Fruit fly (Drosophila melanogaster) whole organism, embryonic: Measurements from ENCODE around the gene CG13679.

Experiments
- B-H2 ChIP-seq: fragments of 200-800 bp; sonication (Bioruptor generic); optimal IDR thresholded peaks from 2 replicates; lab custom pipeline; 2018; ENCODE audit warnings: missing biosample characterization, mild to moderate bottlenecking, missing genetic modification characterization
- CG1603 ChIP-seq: fragments of 200-800 bp; sonication (Bioruptor generic); optimal IDR thresholded peaks from 2 replicates; lab custom pipeline; 2019; ENCODE audit warnings: missing biosample characterization, mild to moderate bottlenecking, missing genetic modification characterization, moderate library complexity
- CG16813 ChIP-seq: fragments of 200-800 bp; sonication (Bioruptor generic); IDR thresholded peaks from 3 replicates; pipeline ENCODE4 v1.3.6; 2022; ENCODE audit warnings: missing biosample characterization, missing genetic modification characterization; ENCODE audit not compliant: partially characterized antibody
- CG17568 ChIP-seq: fragments of 200-800 bp; sonication (Bioruptor generic); optimal IDR thresholded peaks from 2 replicates; lab custom pipeline; 2018; ENCODE audit warnings: missing biosample characterization, mild to moderate bottlenecking, missing genetic modification characterization, moderate library complexity
- CG17829 ChIP-seq: fragments of 200-800 bp; optimal IDR thresholded peaks from 2 replicates; lab custom pipeline; 2019; ENCODE audit warnings: missing biosample characterization, mild to moderate bottlenecking, missing genetic modification characterization, moderate library complexity
- CG17912 ChIP-seq: fragments of 200-800 bp; sonication (Bioruptor generic); optimal IDR thresholded peaks from 2 replicates; lab custom pipeline; 2018; ENCODE audit warnings: missing biosample characterization, mild to moderate bottlenecking, missing genetic modification characterization
- CG18476 ChIP-seq: fragments of 200-800 bp; sonication (Bioruptor generic); optimal IDR thresholded peaks from 2 replicates; lab custom pipeline; 2016; ENCODE audit warnings: missing biosample characterization, mild to moderate bottlenecking, missing genetic modification characterization
- CG18599 ChIP-seq: fragments of 200-800 bp; sonication (Bioruptor generic); optimal IDR thresholded peaks from 3 replicates; lab custom pipeline; 2017; ENCODE audit warnings: missing biosample characterization, missing genetic modification characterization, mild to moderate bottlenecking, moderate library complexity, missing genetic modification reagents
- CG2116 ChIP-seq: fragments of 200-800 bp; sonication (Bioruptor generic); optimal IDR thresholded peaks from 3 replicates; lab custom pipeline; 2018; ENCODE audit warnings: missing biosample characterization, mild to moderate bottlenecking, missing genetic modification characterization
- CG2120 ChIP-seq: fragments of 200-800 bp; sonication (Bioruptor generic); optimal IDR thresholded peaks from 3 replicates; lab custom pipeline; 2016; ENCODE audit warnings: missing biosample characterization, missing genetic modification characterization
- CG31388 ChIP-seq: fragments of 200-800 bp; sonication (Bioruptor generic); optimal IDR thresholded peaks from 2 replicates; lab custom pipeline; 2016; ENCODE audit warnings: missing biosample characterization, missing genetic modification characterization
- CG33557 ChIP-seq: fragments of 200-800 bp; sonication (Bioruptor generic); optimal IDR thresholded peaks from 2 replicates; lab custom pipeline; 2019; ENCODE audit warnings: missing biosample characterization, mild to moderate bottlenecking, missing genetic modification characterization, moderate library complexity
- CG34224 ChIP-seq: fragments of 200-800 bp; sonication (Bioruptor generic); IDR thresholded peaks from 3 replicates; pipeline ENCODE4 v1.3.6; 2022; ENCODE audit warnings: missing biosample characterization, missing genetic modification characterization; ENCODE audit not compliant: partially characterized antibody
- CG43689 ChIP-seq: fragments of 200-800 bp; sonication (Bioruptor generic); IDR thresholded peaks from 2 replicates; pipeline ENCODE4 v1.3.6; 2022; ENCODE audit warnings: missing biosample characterization, missing genetic modification characterization
- CG4707 ChIP-seq: fragments of 200-800 bp; sonication (Bioruptor generic); optimal IDR thresholded peaks from 2 replicates; lab custom pipeline; 2018; ENCODE audit warnings: missing biosample characterization, mild to moderate bottlenecking, missing genetic modification characterization, moderate library complexity
- CG5245 ChIP-seq: fragments of 200-800 bp; sonication (Bioruptor generic); optimal IDR thresholded peaks from 3 replicates; lab custom pipeline; 2016; ENCODE audit warnings: missing biosample characterization, missing genetic modification characterization
- CG6654 ChIP-seq: fragments of 200-800 bp; sonication (Bioruptor generic); optimal IDR thresholded peaks from 2 replicates; lab custom pipeline; 2017; ENCODE audit warnings: missing biosample characterization, mild to moderate bottlenecking, missing genetic modification characterization
- CG7271 ChIP-seq: fragments of 200-800 bp; sonication (Bioruptor generic); optimal IDR thresholded peaks from 2 replicates; lab custom pipeline; 2018; ENCODE audit warnings: missing biosample characterization, mild to moderate bottlenecking, missing genetic modification characterization, moderate library complexity
- CG7839 ChIP-seq: fragments of 200-800 bp; sonication (Bioruptor generic); optimal IDR thresholded peaks from 3 replicates; lab custom pipeline; 2018; ENCODE audit warnings: missing biosample characterization, mild to moderate bottlenecking, missing genetic modification characterization, moderate library complexity
- CG9437 ChIP-seq: fragments of 200-800 bp; sonication (Bioruptor generic); optimal IDR thresholded peaks from 2 replicates; lab custom pipeline; 2018; ENCODE audit warnings: missing biosample characterization, mild to moderate bottlenecking, missing genetic modification characterization
- CG9932 ChIP-seq: fragments of 200-800 bp; sonication (Bioruptor generic); IDR thresholded peaks from 2 replicates; pipeline ENCODE4 v1.3.6; 2022; ENCODE audit warnings: missing biosample characterization, missing genetic modification characterization
- Dbx ChIP-seq: fragments of 200-800 bp; sonication (Bioruptor generic); IDR thresholded peaks from 3 replicates; pipeline ENCODE4 v1.3.6; 2022; ENCODE audit warnings: missing biosample characterization, missing genetic modification characterization
- Dref ChIP-seq: fragments of 200-800 bp; sonication (Bioruptor generic); IDR thresholded peaks from 2 replicates; pipeline ENCODE4 v1.3.6; 2022; ENCODE audit warnings: missing biosample characterization, missing genetic modification characterization
- Ets65A ChIP-seq: fragments of 200-800 bp; sonication (Bioruptor generic); peaks from one replicate; lab custom pipeline; 2016; ENCODE audit warnings: missing biosample characterization, missing genetic modification characterization
- HLHmδ ChIP-seq: fragments of 200-800 bp; sonication (Bioruptor generic); optimal IDR thresholded peaks from 2 replicates; lab custom pipeline; 2018; ENCODE audit warnings: missing biosample characterization, mild to moderate bottlenecking, missing genetic modification characterization, moderate library complexity
- Hey ChIP-seq: fragments of 200-800 bp; sonication (Bioruptor generic); optimal IDR thresholded peaks from 3 replicates; lab custom pipeline; 2018; ENCODE audit warnings: missing biosample characterization, mild to moderate bottlenecking, missing genetic modification characterization
- Lim3 ChIP-seq: fragments of 200-800 bp; sonication (Bioruptor generic); IDR thresholded peaks from 2 replicates; pipeline ENCODE4 v1.3.6; 2022; ENCODE audit warnings: missing biosample characterization, missing genetic modification characterization
- Meics ChIP-seq: fragments of 200-800 bp; sonication (Bioruptor generic); optimal IDR thresholded peaks from 2 replicates; lab custom pipeline; 2017; ENCODE audit warnings: missing biosample characterization, mild to moderate bottlenecking, missing genetic modification characterization
- Myb ChIP-seq: fragments of 200-800 bp; sonication (Bioruptor generic); optimal IDR thresholded peaks from 2 replicates; lab custom pipeline; 2016; ENCODE audit warnings: missing biosample characterization, missing genetic modification characterization
- NC2β ChIP-seq: fragments of 200-800 bp; sonication (Bioruptor generic); optimal IDR thresholded peaks from 2 replicates; lab custom pipeline; 2016; ENCODE audit warnings: missing biosample characterization, missing genetic modification characterization
- Neu2 ChIP-seq: fragments of 200-800 bp; sonication (Bioruptor generic); optimal IDR thresholded peaks from 3 replicates; lab custom pipeline; 2016; ENCODE audit warnings: missing biosample characterization, missing genetic modification characterization, borderline replicate concordance
- Oaz ChIP-seq: fragments of 200-800 bp; sonication (Bioruptor generic); IDR thresholded peaks from 2 replicates; pipeline ENCODE4 v1.3.6; 2022; ENCODE audit warnings: missing biosample characterization, missing genetic modification characterization
- Pdp1 ChIP-seq, 2 experiments: fragments of 200-800 bp; sonication (Bioruptor generic); optimal IDR thresholded peaks; 3 replicates each; lab custom pipeline; 2016; ENCODE audit warnings: missing biosample characterization in 2 of 2, missing genetic modification characterization in 2 of 2, mild to moderate bottlenecking in 1 of 2, moderate library complexity in 1 of 2
- Rfx ChIP-seq: fragments of 200-800 bp; sonication (Bioruptor generic); IDR thresholded peaks from 2 replicates; pipeline ENCODE4 v1.3.6; 2022; ENCODE audit warnings: missing biosample characterization, missing genetic modification characterization
- Rx ChIP-seq: fragments of 200-800 bp; sonication (Bioruptor generic); IDR thresholded peaks from 2 replicates; pipeline ENCODE4 v1.3.6; 2022; ENCODE audit warnings: missing biosample characterization, missing genetic modification characterization
- YL-1 ChIP-seq: fragments of 200-800 bp; sonication (Bioruptor generic); optimal IDR thresholded peaks from 3 replicates; lab custom pipeline; 2017; ENCODE audit warnings: missing biosample characterization, mild to moderate bottlenecking, missing genetic modification characterization
- ac ChIP-seq: fragments of 200-800 bp; sonication (Bioruptor generic); optimal IDR thresholded peaks from 3 replicates; lab custom pipeline; 2017; ENCODE audit warnings: missing biosample characterization, mild to moderate bottlenecking, missing genetic modification characterization
- amos ChIP-seq: fragments of 200-800 bp; sonication (Bioruptor generic); IDR thresholded peaks from 2 replicates; pipeline ENCODE4 v1.3.6; 2022; ENCODE audit warnings: missing biosample characterization, missing genetic modification characterization; ENCODE audit not compliant: partially characterized antibody
- ewg ChIP-seq: fragments of 200-800 bp; sonication (Bioruptor generic); optimal IDR thresholded peaks from 3 replicates; lab custom pipeline; 2017; ENCODE audit warnings: mild to moderate bottlenecking, missing biosample characterization, missing genetic modification reagents, missing genetic modification characterization
- grau ChIP-seq: fragments of 200-800 bp; optimal IDR thresholded peaks from 3 replicates; lab custom pipeline; 2019; ENCODE audit warnings: missing biosample characterization, mild to moderate bottlenecking, missing genetic modification characterization, moderate library complexity
- ind ChIP-seq: fragments of 200-800 bp; sonication (Bioruptor generic); optimal IDR thresholded peaks from 3 replicates; lab custom pipeline; 2016; ENCODE audit warnings: missing biosample characterization, missing genetic modification characterization
- kay ChIP-seq: fragments of 200-800 bp; sonication (Bioruptor generic); optimal IDR thresholded peaks from 2 replicates; lab custom pipeline; 2016; ENCODE audit warnings: missing biosample characterization, missing genetic modification characterization
- lov ChIP-seq, 2 experiments: fragments of 200-800 bp in 1 of 2; fragments of >200 bp in 1 of 2; sonication (Bioruptor generic) in 1 of 2; IDR thresholded peaks in 1 of 2; optimal IDR thresholded peaks in 1 of 2; 2 replicates in 1 of 2; 3 replicates in 1 of 2; pipeline versions ENCODE4 v1.3.6 to Lab custom; 2017 to 2022; ENCODE audit warnings: missing biosample characterization in 1 of 2, missing genetic modification characterization in 1 of 2
- seq ChIP-seq: fragments of 200-800 bp; sonication (Bioruptor generic); IDR thresholded peaks from 2 replicates; pipeline ENCODE4 v1.3.6; 2022; ENCODE audit warnings: missing biosample characterization, missing genetic modification characterization
- sisA ChIP-seq: fragments of 200-800 bp; sonication (Bioruptor generic); IDR thresholded peaks from 2 replicates; pipeline ENCODE4 v1.3.6; 2022; ENCODE audit warnings: missing biosample characterization, missing genetic modification characterization
- tap ChIP-seq: fragments of 200-800 bp; optimal IDR thresholded peaks from 3 replicates; lab custom pipeline; 2019; ENCODE audit warnings: missing biosample characterization, mild to moderate bottlenecking, missing genetic modification characterization, moderate library complexity
- tgo ChIP-seq: fragments of 200-800 bp; sonication (Bioruptor generic); IDR thresholded peaks from 3 replicates; pipeline ENCODE4 v1.3.6; 2022; ENCODE audit warnings: missing biosample characterization, missing genetic modification characterization
- tio ChIP-seq: fragments of 200-800 bp; sonication (Bioruptor generic); optimal IDR thresholded peaks from 2 replicates; lab custom pipeline; 2017; ENCODE audit warnings: missing biosample characterization, missing genetic modification characterization, inconsistent platforms

Gene CG13679

dm6 chr3L:8186627-8187396 is 15.8 kb upstream of the CG13679 start, which contains the start of the genes ERR and Atg18a (continued):
- peak; percentile 80 for TF ChIP-seq Meics (GFP tag; lab: Kevin White, UChicago)
- TF ChIP-seq CG1603 (tag; lab: Kevin White, UChicago) = peak; percentile 72
- TF ChIP-seq sisA = peak; percentile 91
- peak; percentile 86 for TF ChIP-seq Dbx
- TF ChIP-seq CG33557 (GFP tag; lab: Kevin White, UChicago) = peak; percentile 76
- peak; percentile 58 for TF ChIP-seq CG43689 (GFP tag; lab: Robert Waterston, UW)
- TF ChIP-seq CG7839 (tag; lab: Kevin White, UChicago) = peak; percentile 86
- peak; percentile 74 for TF ChIP-seq CG18476 (GFP tag; lab: Kevin White, UChicago)
- TF ChIP-seq ind = peak; percentile 91
- peak; percentile 48; the same call in 1 of the 2 replicates for TF ChIP-seq Dref
- no peak for TF ChIP-seq CG4707 (GFP tag; lab: Kevin White, UChicago)
- peak; percentile 39 for TF ChIP-seq CG7271 (tag; lab: Kevin White, UChicago)
- peak; percentile 40 for TF ChIP-seq kay (GFP tag; lab: Kevin White, UChicago)
- peak; percentile 82 for TF ChIP-seq Rx (GFP tag; lab: Robert Waterston, UW)
- TF ChIP-seq Rfx (GFP tag; lab: Robert Waterston, UW) = peak; percentile 94
- peak; percentile 79 for TF ChIP-seq CG18599
- no peak for TF ChIP-seq CG17568 (GFP tag; lab: Kevin White, UChicago)
- peak; percentile 57 for TF ChIP-seq Hey
- peak; percentile 93 for TF ChIP-seq CG2120 (GFP tag; lab: Kevin White, UChicago)
- TF ChIP-seq YL-1 (GFP tag; lab: Kevin White, UChicago) = peak; percentile 74
- peak; percentile 85 for TF ChIP-seq grau (tag; lab: Kevin White, UChicago)
- peak; percentile 65; the same call in 2 of the 3 replicates for TF ChIP-seq CG34224 (GFP tag; lab: Robert Waterston, UW)
- TF ChIP-seq CG2116 = peak; percentile 99
- TF ChIP-seq tgo (GFP tag; lab: Robert Waterston, UW) = peak; percentile 85
- peak; percentile 41 for TF ChIP-seq CG31388 (GFP tag; lab: Kevin White, UChicago)
- no peak for TF ChIP-seq tap (tag; lab: Kevin White, UChicago)
- no peak for TF ChIP-seq ac
- peak; percentile 80 for TF ChIP-seq Oaz
- TF ChIP-seq seq (GFP tag; lab: Robert Waterston, UW) = peak; percentile 77
- peak; percentile 32 for TF ChIP-seq CG6654
- TF ChIP-seq CG16813 = peak; percentile 71
- no peak for TF ChIP-seq Neu2 (GFP tag; lab: Kevin White, UChicago)
- TF ChIP-seq Myb = peak; percentile 51
- TF ChIP-seq HLHmδ = no peak
- peak; percentile 82 for TF ChIP-seq CG5245 (GFP tag; lab: Kevin White, UChicago)
- TF ChIP-seq Pdp1 (GFP tag; optimal IDR thresholded peaks at IDR 0.05; lab: Kevin White, UChicago) = peak; percentile 61 to 89
- peak; percentile 65 for TF ChIP-seq amos
- peak; percentile 85 for TF ChIP-seq B-H2 (GFP tag; lab: Kevin White, UChicago)
- no peak for TF ChIP-seq CG9437
- peak; percentile 97 for TF ChIP-seq CG9932 (GFP tag; lab: Robert Waterston, UW)
- no peak for TF ChIP-seq lov (optimal IDR thresholded peaks at IDR 0.05; lab: Kevin White, UChicago)
- no peak for TF ChIP-seq lov (GFP tag; IDR thresholded peaks at IDR 0.05; lab: Robert Waterston, UW)
- peak; percentile 99 for TF ChIP-seq Ets65A (GFP tag; lab: Kevin White, UChicago)
- TF ChIP-seq NC2β (GFP tag; lab: Kevin White, UChicago) = peak; percentile 39
- TF ChIP-seq CG17912 (GFP tag; lab: Kevin White, UChicago) = peak; percentile 40
- peak; percentile 89 for TF ChIP-seq CG17829 (tag; lab: Kevin White, UChicago)
- TF ChIP-seq Lim3 (GFP tag; lab: Robert Waterston, UW) = peak; percentile 45; the same call in 1 of the 2 replicates
- no peak for TF ChIP-seq tio (GFP tag; lab: Kevin White, UChicago)
- TF ChIP-seq ewg (GFP tag; lab: Kevin White, UChicago) = no peak
